Fruit fly (Drosophila melanogaster) whole organism, embryonic: Measurements from ENCODE around the gene CG15725.

Experiments
- Adf1 ChIP-seq: fragments of 200-800 bp; sonication (Bioruptor generic); IDR thresholded peaks from 2 replicates; pipeline ENCODE4 v1.3.6; 2022; ENCODE audit warnings: missing biosample characterization, missing genetic modification characterization
- Bdp1 ChIP-seq: fragments of 200-800 bp; sonication (Bioruptor generic); optimal IDR thresholded peaks from 3 replicates; lab custom pipeline; 2016; ENCODE audit warnings: missing biosample characterization, missing genetic modification characterization
- CG1024 ChIP-seq: fragments of 200-800 bp; sonication (Bioruptor generic); IDR thresholded peaks from 2 replicates; pipeline ENCODE4 v1.3.6; 2022; ENCODE audit warnings: missing biosample characterization, missing genetic modification characterization
- CG13424 ChIP-seq: fragments of 200-800 bp; sonication (Bioruptor generic); optimal IDR thresholded peaks from 2 replicates; lab custom pipeline; 2019; ENCODE audit warnings: missing biosample characterization, mild to moderate bottlenecking, missing genetic modification characterization, moderate library complexity
- CG14050 ChIP-seq: fragments of 200-800 bp; sonication (Bioruptor generic); IDR thresholded peaks from 3 replicates; pipeline ENCODE4 v1.3.6; 2022; ENCODE audit warnings: missing biosample characterization, missing genetic modification characterization
- CG15479 ChIP-seq: fragments of 200-800 bp; sonication (Bioruptor generic); optimal IDR thresholded peaks from 3 replicates; lab custom pipeline; 2019; ENCODE audit warnings: missing biosample characterization, mild to moderate bottlenecking, missing genetic modification characterization, moderate library complexity
- CG18262 ChIP-seq: fragments of 200-800 bp; optimal IDR thresholded peaks from 3 replicates; lab custom pipeline; 2019; ENCODE audit warnings: missing biosample characterization, mild to moderate bottlenecking, missing genetic modification characterization, moderate library complexity
- CG2129 ChIP-seq: fragments of 200-800 bp; sonication (Bioruptor generic); IDR thresholded peaks from 2 replicates; pipeline ENCODE4 v1.3.6; 2022; ENCODE audit warnings: missing biosample characterization, missing genetic modification characterization; ENCODE audit not compliant: partially characterized antibody
- CG2678 ChIP-seq: fragments of 200-800 bp; sonication (Bioruptor generic); optimal IDR thresholded peaks from 3 replicates; lab custom pipeline; 2019; ENCODE audit warnings: missing biosample characterization, mild to moderate bottlenecking, missing genetic modification characterization, moderate library complexity
- CG3163 ChIP-seq: fragments of 200-800 bp; sonication (Bioruptor generic); optimal IDR thresholded peaks from 3 replicates; lab custom pipeline; 2016; ENCODE audit warnings: missing biosample characterization, missing genetic modification characterization
- CG32532 ChIP-seq: fragments of 200-800 bp; sonication (Bioruptor generic); IDR thresholded peaks from 2 replicates; pipeline ENCODE4 v1.3.6; 2022; ENCODE audit warnings: missing biosample characterization, missing genetic modification characterization
- CG34224 ChIP-seq: fragments of 200-800 bp; sonication (Bioruptor generic); IDR thresholded peaks from 3 replicates; pipeline ENCODE4 v1.3.6; 2022; ENCODE audit warnings: missing biosample characterization, missing genetic modification characterization; ENCODE audit not compliant: partially characterized antibody
- CG3995 ChIP-seq: fragments of 200-800 bp; sonication (Bioruptor generic); optimal IDR thresholded peaks from 3 replicates; lab custom pipeline; 2016; ENCODE audit warnings: missing biosample characterization, missing genetic modification characterization
- CG5180 ChIP-seq: fragments of 200-800 bp; sonication (Bioruptor generic); optimal IDR thresholded peaks from 3 replicates; lab custom pipeline; 2017; ENCODE audit warnings: missing biosample characterization, missing genetic modification characterization, mild to moderate bottlenecking, moderate library complexity, missing genetic modification reagents
- CG5953 ChIP-seq: fragments of 200-800 bp; sonication (Bioruptor generic); IDR thresholded peaks from 2 replicates; pipeline ENCODE4 v1.3.6; 2022; ENCODE audit warnings: missing biosample characterization, missing genetic modification characterization
- CG6272 ChIP-seq: fragments of 200-800 bp; sonication (Bioruptor generic); IDR thresholded peaks from 2 replicates; pipeline ENCODE4 v1.3.6; 2022; ENCODE audit warnings: missing biosample characterization, missing genetic modification characterization
- CG6683 ChIP-seq: fragments of 200-800 bp; sonication (Bioruptor generic); optimal IDR thresholded peaks from 2 replicates; lab custom pipeline; 2017; ENCODE audit warnings: missing biosample characterization, mild to moderate bottlenecking, missing genetic modification characterization, missing genetic modification reagents
- CG7556 ChIP-seq: fragments of 200-800 bp; sonication (Bioruptor generic); optimal IDR thresholded peaks from 2 replicates; lab custom pipeline; 2017; ENCODE audit warnings: missing biosample characterization, mild to moderate bottlenecking, missing genetic modification characterization
- CG7987 ChIP-seq: fragments of 200-800 bp; sonication (Bioruptor generic); optimal IDR thresholded peaks from 2 replicates; lab custom pipeline; 2018; ENCODE audit warnings: missing biosample characterization, mild to moderate bottlenecking, missing genetic modification characterization, moderate library complexity
- CG9817 ChIP-seq: fragments of 200-800 bp; sonication (Bioruptor generic); optimal IDR thresholded peaks from 2 replicates; lab custom pipeline; 2018; ENCODE audit warnings: missing biosample characterization, mild to moderate bottlenecking, missing genetic modification characterization, moderate library complexity
- Doc2 ChIP-seq: fragments of 200-800 bp; sonication (Bioruptor generic); IDR thresholded peaks from 2 replicates; pipeline ENCODE4 v1.3.6; 2022; ENCODE audit warnings: missing biosample characterization, missing genetic modification characterization
- E2f2 ChIP-seq: fragments of 200-800 bp; sonication (Bioruptor generic); IDR thresholded peaks from 2 replicates; pipeline ENCODE4 v1.3.6; 2022; ENCODE audit warnings: missing biosample characterization, missing genetic modification characterization
- ERR ChIP-seq: fragments of 200-800 bp; sonication (Bioruptor generic); optimal IDR thresholded peaks from 2 replicates; lab custom pipeline; 2016; ENCODE audit warnings: missing biosample characterization, missing genetic modification characterization
- Eip74EF ChIP-seq, 2 experiments: fragments of 200-800 bp in 1 of 2; fragments of >200 bp in 1 of 2; sonication (Bioruptor generic) in 1 of 2; optimal IDR thresholded peaks; 2 replicates each; lab custom pipeline; 2017 to 2019; ENCODE audit warnings: missing biosample characterization in 2 of 2, missing genetic modification characterization in 2 of 2, mild to moderate bottlenecking in 1 of 2, moderate library complexity in 1 of 2
- Elba2 ChIP-seq: fragments of 200-800 bp; sonication (Bioruptor generic); optimal IDR thresholded peaks from 3 replicates; lab custom pipeline; 2016; ENCODE audit warnings: missing biosample characterization, missing genetic modification characterization
- Hey ChIP-seq: fragments of 200-800 bp; sonication (Bioruptor generic); optimal IDR thresholded peaks from 3 replicates; lab custom pipeline; 2018; ENCODE audit warnings: missing biosample characterization, mild to moderate bottlenecking, missing genetic modification characterization
- Spps ChIP-seq: fragments of 200-800 bp; sonication (Bioruptor generic); optimal IDR thresholded peaks from 2 replicates; lab custom pipeline; 2018; ENCODE audit warnings: missing biosample characterization, mild to moderate bottlenecking, missing genetic modification characterization
- TFAM ChIP-seq: fragments of 200-800 bp; sonication (Bioruptor generic); optimal IDR thresholded peaks from 2 replicates; lab custom pipeline; 2017; ENCODE audit warnings: missing biosample characterization, missing genetic modification characterization, inconsistent platforms
- Usf ChIP-seq: fragments of 200-800 bp; sonication (Bioruptor generic); optimal IDR thresholded peaks from 2 replicates; lab custom pipeline; 2017; ENCODE audit warnings: missing genotype, missing biosample characterization, missing genetic modification characterization
- Vsx1 ChIP-seq: fragments of 200-800 bp; sonication (Bioruptor generic); optimal IDR thresholded peaks from 2 replicates; lab custom pipeline; 2017; ENCODE audit warnings: missing biosample characterization, mild to moderate bottlenecking, missing genetic modification characterization, missing genetic modification reagents
- cas ChIP-seq: fragments of 200-800 bp; sonication (Bioruptor generic); IDR thresholded peaks from 2 replicates; pipeline ENCODE4 v1.3.6; 2022; ENCODE audit warnings: missing biosample characterization, missing genetic modification characterization
- cato ChIP-seq: fragments of 200-800 bp; sonication (Bioruptor generic); optimal IDR thresholded peaks from 2 replicates; lab custom pipeline; 2016; ENCODE audit warnings: missing biosample characterization, missing genetic modification characterization, borderline replicate concordance
- crol ChIP-seq: fragments of 200-800 bp; sonication (Bioruptor generic); IDR thresholded peaks from 2 replicates; pipeline ENCODE4 v1.3.6; 2022; ENCODE audit warnings: missing biosample characterization, missing genetic modification characterization
- dati ChIP-seq: fragments of 200-800 bp; sonication (Bioruptor generic); IDR thresholded peaks from 2 replicates; pipeline ENCODE4 v1.3.6; 2022; ENCODE audit warnings: missing biosample characterization, missing genetic modification characterization
- dmrt11E ChIP-seq: fragments of 200-800 bp; sonication (Bioruptor generic); optimal IDR thresholded peaks from 3 replicates; lab custom pipeline; 2018; ENCODE audit warnings: missing biosample characterization, mild to moderate bottlenecking, missing genetic modification characterization, moderate library complexity
- exex ChIP-seq: fragments of 200-800 bp; sonication (Bioruptor generic); optimal IDR thresholded peaks from 4 replicates; lab custom pipeline; 2018; ENCODE audit warnings: missing biosample characterization, mild to moderate bottlenecking, missing genetic modification characterization, moderate library complexity
- ftz-f1 ChIP-seq: fragments of 200-800 bp; sonication (Bioruptor generic); optimal IDR thresholded peaks from 2 replicates; lab custom pipeline; 2016; ENCODE audit warnings: missing biosample characterization, missing genetic modification characterization
- gce ChIP-seq: fragments of 200-800 bp; sonication (Bioruptor generic); IDR thresholded peaks from 3 replicates; pipeline ENCODE4 v1.3.6; 2022; ENCODE audit warnings: missing biosample characterization, missing genetic modification characterization
- ham ChIP-seq: fragments of 200-800 bp; sonication (Bioruptor generic); IDR thresholded peaks from 2 replicates; pipeline ENCODE4 v1.3.6; 2022; ENCODE audit warnings: missing biosample characterization, missing genetic modification characterization
- hbn ChIP-seq: fragments of 200-800 bp; sonication (Bioruptor generic); IDR thresholded peaks from 2 replicates; pipeline ENCODE4 v1.3.6; 2022; ENCODE audit warnings: missing biosample characterization, missing genetic modification characterization; ENCODE audit not compliant: partially characterized antibody
- lbe ChIP-seq: fragments of 200-800 bp; sonication (Bioruptor generic); optimal IDR thresholded peaks from 2 replicates; lab custom pipeline; 2016; ENCODE audit warnings: missing biosample characterization, mild to moderate bottlenecking, missing genetic modification characterization
- odd ChIP-seq: fragments of 200-800 bp; sonication (Bioruptor generic); optimal IDR thresholded peaks from 2 replicates; lab custom pipeline; 2017; ENCODE audit warnings: missing biosample characterization, mild to moderate bottlenecking, missing genetic modification characterization
- p53 ChIP-seq: fragments of 200-800 bp; sonication (Bioruptor generic); optimal IDR thresholded peaks from 2 replicates; lab custom pipeline; 2016; ENCODE audit warnings: missing biosample characterization, missing genetic modification characterization
- pnt ChIP-seq: fragments of 200-800 bp; sonication (Bioruptor generic); optimal IDR thresholded peaks from 3 replicates; lab custom pipeline; 2016; ENCODE audit warnings: missing biosample characterization, missing genetic modification characterization
- ro ChIP-seq: fragments of 200-800 bp; sonication (Bioruptor generic); IDR thresholded peaks from 2 replicates; pipeline ENCODE4 v1.3.6; 2022; ENCODE audit warnings: missing biosample characterization, missing genetic modification characterization
- sens ChIP-seq: fragments of 200-800 bp; sonication (Bioruptor generic); peaks from one replicate; lab custom pipeline; 2016; ENCODE audit warnings: missing biosample characterization, missing genetic modification characterization
- sim ChIP-seq: fragments of 200-800 bp; sonication (Bioruptor generic); IDR thresholded peaks from 2 replicates; pipeline ENCODE4 v1.3.6; 2022; ENCODE audit warnings: missing biosample characterization, missing genetic modification characterization
- sr ChIP-seq: fragments of 200-800 bp; sonication (Bioruptor generic); IDR thresholded peaks from 3 replicates; pipeline ENCODE4 v1.3.6; 2022; ENCODE audit warnings: missing biosample characterization, missing genetic modification characterization
- tin ChIP-seq: fragments of 200-800 bp; sonication (Bioruptor generic); optimal IDR thresholded peaks from 3 replicates; lab custom pipeline; 2016; ENCODE audit warnings: missing biosample characterization, missing genetic modification characterization
- twi ChIP-seq: fragments of 200-800 bp; optimal IDR thresholded peaks from 2 replicates; lab custom pipeline; 2019; ENCODE audit warnings: missing biosample characterization, mild to moderate bottlenecking, missing genetic modification characterization, moderate library complexity
- zen2 ChIP-seq: fragments of 200-800 bp; sonication (Bioruptor generic); IDR thresholded peaks from 3 replicates; pipeline ENCODE4 v1.3.6; 2022; ENCODE audit warnings: missing biosample characterization, missing genetic modification characterization; ENCODE audit not compliant: partially characterized antibody

The CG15725 gene

DNA sequence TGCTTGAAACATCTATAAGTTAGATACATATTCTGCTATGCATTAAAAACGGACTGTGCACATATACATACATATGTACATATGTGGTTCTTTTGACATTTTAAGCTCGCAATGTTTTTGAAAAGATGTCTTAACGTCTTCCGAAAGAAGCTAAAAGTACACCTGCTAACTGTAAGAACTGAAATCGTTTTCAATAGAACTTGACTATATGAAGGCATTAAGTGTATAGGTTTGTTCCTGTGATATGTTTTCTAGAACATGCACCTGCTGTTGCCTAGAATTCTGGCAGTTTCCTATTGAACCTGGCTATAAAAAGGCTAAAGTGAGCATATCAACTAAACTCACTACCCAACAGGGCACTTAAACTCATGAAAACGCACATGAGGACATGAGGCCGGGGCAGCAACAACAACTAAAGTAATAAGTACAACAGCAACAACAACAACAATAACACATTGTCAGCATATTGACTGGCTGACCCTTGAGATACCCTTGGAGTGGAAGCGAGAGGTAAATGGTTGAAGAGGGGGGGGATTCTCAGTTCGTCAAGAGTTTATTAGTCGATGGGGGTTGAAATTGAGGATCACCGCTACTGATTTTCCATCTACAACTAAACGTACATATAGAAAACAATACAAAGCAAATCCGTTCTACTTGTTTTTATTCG lies 41.4 kb upstream of the CG15725 start:
- TF ChIP-seq ERR (no peak), sim (GFP tag; lab: Robert Waterston, UW) (no peak), sens (GFP tag; lab: Kevin White, UChicago) (peak; percentile 12), CG5180 (GFP tag; lab: Kevin White, UChicago) (no peak), crol (GFP tag; lab: Robert Waterston, UW) (peak; percentile 68), CG2129 (GFP tag; lab: Robert Waterston, UW) (no peak), CG7556 (GFP tag; lab: Kevin White, UChicago) (no peak), ro (GFP tag; lab: Robert Waterston, UW) (no peak), CG9817 (tag; lab: Kevin White, UChicago) (no peak), hbn (GFP tag; lab: Robert Waterston, UW) (no peak), Doc2 (GFP tag; lab: Robert Waterston, UW) (no peak), CG1024 (GFP tag; lab: Robert Waterston, UW) (no peak), CG2678 (no peak), Elba2 (peak; percentile 54), CG5953 (no peak), Hey (tag; lab: Kevin White, UChicago) (no peak), CG32532 (GFP tag; lab: Robert Waterston, UW) (no peak), cas (GFP tag; lab: Robert Waterston, UW) (no peak), TFAM (GFP tag; lab: Kevin White, UChicago) (no peak), CG34224 (GFP tag; lab: Robert Waterston, UW) (no peak), dmrt11E (tag; lab: Kevin White, UChicago) (peak; percentile 10), Eip74EF (GFP tag; optimal IDR thresholded peaks at IDR 0.05; lab: Kevin White, UChicago) (no peak), sr (GFP tag; lab: Robert Waterston, UW) (no peak), Adf1 (GFP tag; lab: Robert Waterston, UW) (no peak), Usf (GFP tag; lab: Kevin White, UChicago) (no peak), pnt (GFP tag; lab: Kevin White, UChicago) (no peak), cato (no peak), E2f2 (GFP tag; lab: Robert Waterston, UW) (no peak), lbe (GFP tag; lab: Kevin White, UChicago) (no peak), Spps (tag; lab: Kevin White, UChicago) (no peak), zen2 (GFP tag; lab: Robert Waterston, UW) (no peak), CG6683 (GFP tag; lab: Kevin White, UChicago) (no peak), CG3995 (GFP tag; lab: Kevin White, UChicago) (no peak), Vsx1 (no peak), Bdp1 (GFP tag; lab: Kevin White, UChicago) (no peak), twi (tag; lab: Kevin White, UChicago) (peak; percentile 97), CG14050 (GFP tag; lab: Robert Waterston, UW) (no peak), ham (no peak), odd (GFP tag; lab: Kevin White, UChicago) (no peak), CG7987 (GFP tag; lab: Kevin White, UChicago) (no peak), dati (GFP tag; lab: Robert Waterston, UW) (no peak), CG15479 (GFP tag; lab: Kevin White, UChicago) (no peak), gce (GFP tag; lab: Robert Waterston, UW) (no peak), CG13424 (no peak), p53 (GFP tag; lab: Kevin White, UChicago) (no peak), CG6272 (GFP tag; lab: Robert Waterston, UW) (no peak), CG18262 (tag; lab: Kevin White, UChicago) (no peak), exex (tag; lab: Kevin White, UChicago) (no peak), ftz-f1 (GFP tag; lab: Kevin White, UChicago) (no peak), CG3163 (GFP tag; lab: Kevin White, UChicago) (no peak), tin (GFP tag; lab: Kevin White, UChicago) (no peak)
